Worm (Caenorhabditis elegans) whole organism, L1 larva: ENCODE results near the gene spon-1.

Source experiments
- C04F5.9 ChIP-seq: sonication (generic microtip); optimal IDR thresholded peaks from 2 replicates; lab custom pipeline; 2016; ENCODE audit warnings: missing genetic modification characterization, missing compliant biosample characterization
- C16A3.4 ChIP-seq: fragments of 150-350 bp; optimal IDR thresholded peaks from 2 replicates; lab custom pipeline; 2014; ENCODE audit warnings: missing biosample characterization, missing genetic modification characterization
- C34B4.2 ChIP-seq: sonication (generic microtip); optimal IDR thresholded peaks from 2 replicates; lab custom pipeline; 2017; ENCODE audit warnings: mild to moderate bottlenecking, missing genetic modification characterization, missing compliant biosample characterization
- F16B12.6 ChIP-seq: fragments of 150-350 bp; optimal IDR thresholded peaks from 2 replicates; lab custom pipeline; 2014; ENCODE audit warnings: missing biosample characterization, missing genetic modification characterization
- aha-1 ChIP-seq: fragments of 150-350 bp; optimal IDR thresholded peaks from 2 replicates; lab custom pipeline; 2014; ENCODE audit warnings: missing biosample characterization, missing genetic modification characterization
- alr-1 ChIP-seq: fragments of 200-800 bp; sonication (Bioruptor generic); optimal IDR thresholded peaks from 2 replicates; lab custom pipeline; 2018; ENCODE audit warnings: borderline replicate concordance, mild to moderate bottlenecking, missing genetic modification characterization, missing compliant biosample characterization
- aly-2 ChIP-seq: fragments of 150-350 bp; optimal IDR thresholded peaks from 2 replicates; lab custom pipeline; 2014; ENCODE audit warnings: missing biosample characterization, missing genetic modification characterization
- ama-1 ChIP-seq: fragments of 150-350 bp; optimal IDR thresholded peaks from 2 replicates; lab custom pipeline; 2014
- blmp-1 ChIP-seq: fragments of 150-350 bp; optimal IDR thresholded peaks from 2 replicates; lab custom pipeline; 2014; ENCODE audit warnings: missing biosample characterization, missing genetic modification characterization
- ceh-63 ChIP-seq: fragments of 200-800 bp; sonication (Bioruptor generic); optimal IDR thresholded peaks from 2 replicates; lab custom pipeline; 2018; ENCODE audit warnings: mild to moderate bottlenecking, missing genetic modification characterization, missing compliant biosample characterization
- ceh-8 ChIP-seq: fragments of 200-800 bp; sonication (Bioruptor generic); optimal IDR thresholded peaks from 2 replicates; lab custom pipeline; 2018; ENCODE audit warnings: mild to moderate bottlenecking, missing genetic modification characterization, moderate library complexity, missing compliant biosample characterization
- ceh-88 ChIP-seq: fragments of 200-800 bp; sonication (Bioruptor generic); IDR thresholded peaks from 2 replicates; pipeline ENCODE4 v1.3.6; 2022; ENCODE audit warnings: missing genetic modification characterization, missing compliant biosample characterization
- efl-1 ChIP-seq, 4 experiments: fragments of 150-350 bp; optimal IDR thresholded peaks in 3 of 4; peaks in 1 of 4; 1 replicate in 1 of 4; 2 replicates in 3 of 4; lab custom pipeline; 2014; ENCODE audit warnings: missing biosample characterization in 2 of 4, missing genetic modification characterization in 2 of 4, missing genetic modification reagents in 2 of 4
- efl-3 ChIP-seq: fragments of 200-800 bp; sonication (Bioruptor generic); optimal IDR thresholded peaks from 2 replicates; lab custom pipeline; 2018; ENCODE audit warnings: mild to moderate bottlenecking, missing genetic modification characterization, missing compliant biosample characterization
- egl-13 ChIP-seq: sonication (generic microtip); optimal IDR thresholded peaks from 2 replicates; lab custom pipeline; 2016; ENCODE audit warnings: missing genotype, missing genetic modification reagents, missing genetic modification characterization, missing compliant biosample characterization
- elt-2 ChIP-seq: sonication (generic microtip); optimal IDR thresholded peaks from 2 replicates; lab custom pipeline; 2016; ENCODE audit warnings: missing genetic modification characterization, mild to moderate bottlenecking, inconsistent platforms, missing compliant biosample characterization, missing genetic modification reagents
- fkh-10 ChIP-seq: sonication (generic microtip); optimal IDR thresholded peaks from 2 replicates; lab custom pipeline; 2017; ENCODE audit warnings: missing biosample characterization, missing genetic modification reagents, missing genetic modification characterization
- fkh-4 ChIP-seq: sonication (generic microtip); optimal IDR thresholded peaks from 2 replicates; lab custom pipeline; 2016; ENCODE audit warnings: missing compliant biosample characterization, missing genetic modification characterization, borderline replicate concordance
- fkh-8 ChIP-seq: sonication (generic microtip); optimal IDR thresholded peaks from 2 replicates; lab custom pipeline; 2016; ENCODE audit warnings: mild to moderate bottlenecking, missing genetic modification characterization, missing compliant biosample characterization
- hlh-17 ChIP-seq: fragments of 200-800 bp; sonication (Bioruptor generic); optimal IDR thresholded peaks from 2 replicates; lab custom pipeline; 2018; ENCODE audit warnings: missing genetic modification characterization, mild to moderate bottlenecking, missing compliant biosample characterization, moderate library complexity, borderline replicate concordance
- isw-1 ChIP-seq: fragments of 200-800 bp; sonication (Bioruptor generic); IDR thresholded peaks from 2 replicates; pipeline ENCODE4 v1.3.6; 2022; ENCODE audit warnings: missing genetic modification characterization, missing compliant biosample characterization
- lin-13 ChIP-seq: fragments of 150-350 bp; optimal IDR thresholded peaks from 2 replicates; lab custom pipeline; 2014; ENCODE audit warnings: missing biosample characterization, missing genetic modification reagents, missing genetic modification characterization
- lin-15B ChIP-seq: fragments of 150-350 bp; sonication (generic microtip); optimal IDR thresholded peaks from 3 replicates; lab custom pipeline; 2014; ENCODE audit warnings: missing biosample characterization, missing genetic modification characterization
- lin-35 ChIP-seq, 2 experiments: fragments of 150-350 bp; optimal IDR thresholded peaks; 2 replicates each; lab custom pipeline; 2014; ENCODE audit warnings: missing biosample characterization in 2 of 2, missing genetic modification characterization in 2 of 2, missing genetic modification reagents in 2 of 2
- lin-39 ChIP-seq: fragments of 150-350 bp; optimal IDR thresholded peaks from 2 replicates; lab custom pipeline; 2014; ENCODE audit warnings: missing biosample characterization, missing genetic modification reagents, missing genetic modification characterization
- mdl-1 ChIP-seq, 2 experiments: fragments of 150-350 bp; optimal IDR thresholded peaks; 2 replicates each; lab custom pipeline; 2014 to 2017; ENCODE audit warnings: missing biosample characterization in 2 of 2, missing genetic modification characterization in 2 of 2, inconsistent platforms in 1 of 2
- mef-2 ChIP-seq: fragments of 150-350 bp; optimal IDR thresholded peaks from 2 replicates; lab custom pipeline; 2014; ENCODE audit warnings: missing biosample characterization, missing genetic modification characterization
- nhr-12 ChIP-seq: sonication (generic microtip); optimal IDR thresholded peaks from 2 replicates; lab custom pipeline; 2017; ENCODE audit warnings: missing biosample characterization, missing genetic modification characterization
- nhr-237 ChIP-seq: fragments of 150-350 bp; optimal IDR thresholded peaks from 2 replicates; lab custom pipeline; 2014; ENCODE audit warnings: missing biosample characterization, missing genetic modification characterization
- nhr-28 ChIP-seq: fragments of 150-350 bp; optimal IDR thresholded peaks from 2 replicates; lab custom pipeline; 2014; ENCODE audit warnings: missing biosample characterization, missing genetic modification characterization
- nhr-47 ChIP-seq: sonication (generic microtip); optimal IDR thresholded peaks from 2 replicates; lab custom pipeline; 2016; ENCODE audit warnings: mild to moderate bottlenecking, missing genetic modification characterization, moderate library complexity, missing compliant biosample characterization
- nhr-76 ChIP-seq: sonication (generic microtip); optimal IDR thresholded peaks from 2 replicates; lab custom pipeline; 2017; ENCODE audit warnings: missing biosample characterization, missing genetic modification characterization
- nhr-77 ChIP-seq: fragments of 150-350 bp; optimal IDR thresholded peaks from 2 replicates; lab custom pipeline; 2014; ENCODE audit warnings: missing biosample characterization, missing genetic modification characterization
- nhr-84 ChIP-seq: sonication (generic microtip); optimal IDR thresholded peaks from 2 replicates; lab custom pipeline; 2017; ENCODE audit warnings: missing biosample characterization, missing genetic modification characterization
- nhr-90 ChIP-seq: sonication (generic microtip); optimal IDR thresholded peaks from 2 replicates; lab custom pipeline; 2016; ENCODE audit warnings: mild to moderate bottlenecking, missing genetic modification characterization, missing compliant biosample characterization; ENCODE audit not compliant: poor library complexity
- pag-3 ChIP-seq: sonication (generic microtip); optimal IDR thresholded peaks from 2 replicates; lab custom pipeline; 2017; ENCODE audit warnings: missing genetic modification characterization, mild to moderate bottlenecking, missing compliant biosample characterization, antibody characterized with exemption, borderline replicate concordance; ENCODE audit not compliant: insufficient read depth
- pax-3 ChIP-seq: fragments of 200-800 bp; sonication (Bioruptor generic); optimal IDR thresholded peaks from 2 replicates; lab custom pipeline; 2018; ENCODE audit warnings: mild to moderate bottlenecking, missing genetic modification characterization, moderate library complexity, missing compliant biosample characterization
- pqm-1 ChIP-seq: sonication (generic microtip); optimal IDR thresholded peaks from 3 replicates; lab custom pipeline; 2017; ENCODE audit warnings: missing biosample characterization, missing genetic modification characterization
- skn-1 ChIP-seq: fragments of 150-350 bp; optimal IDR thresholded peaks from 2 replicates; lab custom pipeline; 2014; ENCODE audit warnings: missing biosample characterization, missing genetic modification characterization
- snpc-4 ChIP-seq: fragments of 150-350 bp; optimal IDR thresholded peaks from 2 replicates; lab custom pipeline; 2014; ENCODE audit warnings: missing biosample characterization, missing genetic modification characterization
- sptf-1 ChIP-seq: fragments of 150-350 bp; optimal IDR thresholded peaks from 2 replicates; lab custom pipeline; 2014; ENCODE audit warnings: missing biosample characterization, missing genetic modification characterization
- sup-37 ChIP-seq: fragments of 200-800 bp; sonication (Bioruptor generic); optimal IDR thresholded peaks from 2 replicates; lab custom pipeline; 2018; ENCODE audit warnings: mild to moderate bottlenecking, missing genetic modification characterization, missing compliant biosample characterization
- swsn-7 ChIP-seq: sonication (generic microtip); optimal IDR thresholded peaks from 2 replicates; lab custom pipeline; 2016; ENCODE audit warnings: missing genetic modification characterization, missing compliant biosample characterization
- tbx-2 ChIP-seq: sonication (generic microtip); optimal IDR thresholded peaks from 2 replicates; lab custom pipeline; 2016; ENCODE audit warnings: missing genetic modification characterization, missing compliant biosample characterization
- unc-62 ChIP-seq: fragments of 150-350 bp; optimal IDR thresholded peaks from 2 replicates; lab custom pipeline; 2014; ENCODE audit warnings: missing biosample characterization, missing genetic modification reagents, missing genetic modification characterization
- unc-86 ChIP-seq: sonication (generic microtip); optimal IDR thresholded peaks from 2 replicates; lab custom pipeline; 2016; ENCODE audit warnings: missing genetic modification characterization, missing compliant biosample characterization
- vab-15 ChIP-seq: sonication (generic microtip); optimal IDR thresholded peaks from 2 replicates; lab custom pipeline; 2017; ENCODE audit warnings: missing genotype, mild to moderate bottlenecking, missing genetic modification characterization, missing compliant biosample characterization
- xbp-1 ChIP-seq: sonication (generic microtip); optimal IDR thresholded peaks from 2 replicates; lab custom pipeline; 2016; ENCODE audit warnings: missing genetic modification characterization, missing compliant biosample characterization
- zip-4 ChIP-seq: fragments of 200-800 bp; sonication (Bioruptor generic); optimal IDR thresholded peaks from 2 replicates; lab custom pipeline; 2018; ENCODE audit warnings: mild to moderate bottlenecking, missing genetic modification characterization, moderate library complexity, missing compliant biosample characterization
- ztf-4 ChIP-seq: fragments of 150-350 bp; optimal IDR thresholded peaks from 2 replicates; lab custom pipeline; 2014; ENCODE audit warnings: missing biosample characterization, missing genetic modification characterization

Gene spon-1

ce11 chrII:7072590-7073536 lies 43.5 kb upstream of the spon-1 start (continued):
- no peak for TF ChIP-seq efl-3
- TF ChIP-seq fkh-8 (tag; lab: Kevin White, UChicago) = peak; percentile 89
- no peak for TF ChIP-seq aha-1 (tag; lab: Kevin White, UChicago)
- peak; percentile 74 for TF ChIP-seq tbx-2
- peak; percentile 58 for TF ChIP-seq nhr-237 (tag; lab: Kevin White, UChicago)
- peak; percentile 65 for TF ChIP-seq vab-15 (tag; lab: Kevin White, UChicago)
- peak; percentile 67 to 68 for TF ChIP-seq efl-1 (optimal IDR thresholded peaks at IDR 0.05; lab: Kevin White, UChicago)
- peak; percentile 58 to 79 for TF ChIP-seq efl-1 (GFP tag; optimal IDR thresholded peaks at IDR 0.05 in 1 of 2; lab: Kevin White, UChicago)
- TF ChIP-seq hlh-17 (GFP tag; lab: Kevin White, UChicago) = no peak
- TF ChIP-seq nhr-47 = peak; percentile 84
- TF ChIP-seq C16A3.4 (tag; lab: Kevin White, UChicago) = peak; percentile 86
- peak; percentile 67 for TF ChIP-seq C04F5.9 (tag; lab: Kevin White, UChicago)
- peak in 1 of 2 experiments; percentile 17 for TF ChIP-seq mdl-1 (tag; optimal IDR thresholded peaks at IDR 0.05; lab: Kevin White, UChicago)
- peak; percentile 81 for TF ChIP-seq xbp-1 (tag; lab: Kevin White, UChicago)
- TF ChIP-seq ceh-88 = peak; percentile 73
- peak; percentile 37 for TF ChIP-seq nhr-77 (tag; lab: Kevin White, UChicago)
- peak; percentile 72 to 78 for TF ChIP-seq lin-35 (GFP tag; optimal IDR thresholded peaks at IDR 0.05; lab: Kevin White, UChicago)
- TF ChIP-seq pax-3 (tag; lab: Kevin White, UChicago) = peak; percentile 86
- TF ChIP-seq pqm-1 (tag; lab: Kevin White, UChicago) = no peak
- TF ChIP-seq skn-1 (tag; lab: Kevin White, UChicago) = peak; percentile 77
- TF ChIP-seq sup-37 = no peak
- peak; percentile 76 for TF ChIP-seq isw-1
- peak; percentile 70 for TF ChIP-seq lin-15B (tag; lab: Kevin White, UChicago)
- no peak for TF ChIP-seq alr-1
- TF ChIP-seq ama-1 = no peak
- TF ChIP-seq nhr-28 = no peak
- peak; percentile 59 for TF ChIP-seq unc-86 (tag; lab: Kevin White, UChicago)
- peak; percentile 12 for TF ChIP-seq aly-2 (tag; lab: Kevin White, UChicago)
- peak; percentile 17 for TF ChIP-seq fkh-4
- peak; percentile 55 for TF ChIP-seq blmp-1 (tag; lab: Kevin White, UChicago)
- no peak for TF ChIP-seq nhr-84 (tag; lab: Kevin White, UChicago)
- no peak for TF ChIP-seq mef-2 (tag; lab: Kevin White, UChicago)
- no peak for TF ChIP-seq unc-62 (GFP tag; lab: Kevin White, UChicago)
- no peak for TF ChIP-seq nhr-12 (tag; lab: Kevin White, UChicago)
- no peak for TF ChIP-seq ztf-4 (tag; lab: Kevin White, UChicago)
- peak; percentile 54 for TF ChIP-seq lin-13 (GFP tag; lab: Kevin White, UChicago)
- peak; percentile 17 for TF ChIP-seq ceh-8
- peak; percentile 65 for TF ChIP-seq egl-13 (tag; lab: Kevin White, UChicago)
- TF ChIP-seq swsn-7 (tag; lab: Kevin White, UChicago) = peak; percentile 73
- peak; percentile 35 for TF ChIP-seq elt-2
- TF ChIP-seq zip-4 (GFP tag; lab: Kevin White, UChicago) = no peak
- no peak for TF ChIP-seq pag-3
- TF ChIP-seq snpc-4 (tag; lab: Kevin White, UChicago) = peak; percentile 66
- TF ChIP-seq lin-39 (tag; lab: Kevin White, UChicago) = no peak
- TF ChIP-seq F16B12.6 (tag; lab: Kevin White, UChicago) = peak; percentile 31
- peak; percentile 8 for TF ChIP-seq fkh-10 (GFP tag; lab: Kevin White, UChicago)
- no peak for TF ChIP-seq C34B4.2
- no peak for TF ChIP-seq sptf-1 (tag; lab: Kevin White, UChicago)
- peak; percentile 80 for TF ChIP-seq nhr-90 (tag; lab: Kevin White, UChicago)
- no peak for TF ChIP-seq ceh-63 (GFP tag; lab: Kevin White, UChicago)
- TF ChIP-seq nhr-76 (tag; lab: Kevin White, UChicago) = no peak
